Fruit fly (Drosophila melanogaster) whole organism, prepupa: Measurements from ENCODE around the gene fru.
A peak's percentile ranks its signal among the peaks of the same experiment; 100 is the strongest.

Source experiments
- Blimp-1 ChIP-seq: fragments of 200-800 bp; sonication (Bioruptor generic); optimal IDR thresholded peaks from 3 replicates; lab custom pipeline; 2017; ENCODE audit warnings: missing biosample characterization, missing genetic modification characterization, mild to moderate bottlenecking, moderate library complexity, missing genetic modification reagents
- CG10631 ChIP-seq: fragments of 200-800 bp; sonication (Bioruptor generic); optimal IDR thresholded peaks from 2 replicates; lab custom pipeline; 2016; ENCODE audit warnings: missing biosample characterization, missing genetic modification characterization
- CG10669 ChIP-seq: fragments of 200-800 bp; sonication (Bioruptor generic); optimal IDR thresholded peaks from 3 replicates; lab custom pipeline; 2018; ENCODE audit warnings: missing biosample characterization, mild to moderate bottlenecking, missing genetic modification characterization, moderate library complexity
- CG11294 ChIP-seq: fragments of 200-800 bp; sonication (Bioruptor generic); IDR thresholded peaks from 2 replicates; pipeline ENCODE4 v1.3.6; 2022; ENCODE audit warnings: missing biosample characterization, missing genetic modification characterization
- CG11762 ChIP-seq: fragments of 200-800 bp; sonication (Bioruptor generic); optimal IDR thresholded peaks from 3 replicates; lab custom pipeline; 2016; ENCODE audit warnings: missing biosample characterization, missing genetic modification characterization; ENCODE audit not compliant: insufficient read depth
- CG11902 ChIP-seq: fragments of 200-800 bp; sonication (Bioruptor generic); optimal IDR thresholded peaks from 3 replicates; lab custom pipeline; 2016; ENCODE audit warnings: missing biosample characterization, missing genetic modification characterization
- CG15336 ChIP-seq: fragments of 200-800 bp; sonication (Bioruptor generic); IDR thresholded peaks from 2 replicates; pipeline ENCODE4 v1.3.6; 2022; ENCODE audit warnings: missing biosample characterization, missing genetic modification characterization
- CG1621 ChIP-seq: fragments of 200-800 bp; sonication (Bioruptor generic); optimal IDR thresholded peaks from 3 replicates; lab custom pipeline; 2018; ENCODE audit warnings: missing biosample characterization, mild to moderate bottlenecking, missing genetic modification characterization
- CG3032 ChIP-seq: fragments of 200-800 bp; optimal IDR thresholded peaks from 2 replicates; lab custom pipeline; 2019; ENCODE audit warnings: missing biosample characterization, mild to moderate bottlenecking, missing genetic modification characterization, moderate library complexity
- CG31627 ChIP-seq: fragments of 200-800 bp; sonication (Bioruptor generic); optimal IDR thresholded peaks from 3 replicates; lab custom pipeline; 2016; ENCODE audit warnings: missing biosample characterization, missing genetic modification characterization
- CG32006 ChIP-seq: fragments of 200-800 bp; sonication (Bioruptor generic); optimal IDR thresholded peaks from 3 replicates; lab custom pipeline; 2017; ENCODE audit warnings: missing biosample characterization, mild to moderate bottlenecking, missing genetic modification characterization
- CG34406 ChIP-seq: fragments of 200-800 bp; sonication (Bioruptor generic); optimal IDR thresholded peaks from 3 replicates; lab custom pipeline; 2016; ENCODE audit warnings: missing biosample characterization, missing genetic modification characterization
- CG3919 ChIP-seq: fragments of 200-800 bp; sonication (Bioruptor generic); optimal IDR thresholded peaks from 3 replicates; lab custom pipeline; 2016; ENCODE audit warnings: missing biosample characterization, missing genetic modification characterization
- CG6163 ChIP-seq: fragments of 200-800 bp; sonication (Bioruptor generic); IDR thresholded peaks from 3 replicates; pipeline ENCODE4 v1.3.6; 2022; ENCODE audit warnings: missing biosample characterization, missing genetic modification characterization
- CG6276 ChIP-seq: fragments of 200-800 bp; sonication (Bioruptor generic); optimal IDR thresholded peaks from 2 replicates; lab custom pipeline; 2017; ENCODE audit warnings: missing biosample characterization, mild to moderate bottlenecking, missing genetic modification characterization
- CG6792 ChIP-seq: fragments of 200-800 bp; sonication (Bioruptor generic); optimal IDR thresholded peaks from 3 replicates; lab custom pipeline; 2016; ENCODE audit warnings: missing biosample characterization, missing genetic modification characterization
- CG6808 ChIP-seq: fragments of 200-800 bp; sonication (Bioruptor generic); optimal IDR thresholded peaks from 3 replicates; lab custom pipeline; 2017; ENCODE audit warnings: missing biosample characterization, missing genetic modification characterization, mild to moderate bottlenecking, moderate library complexity, missing genetic modification reagents
- CG6854 ChIP-seq: fragments of 200-800 bp; sonication (Bioruptor generic); optimal IDR thresholded peaks from 2 replicates; lab custom pipeline; 2017; ENCODE audit warnings: missing biosample characterization, mild to moderate bottlenecking, missing genetic modification characterization
- CG7368 ChIP-seq: fragments of 200-800 bp; sonication (Bioruptor generic); optimal IDR thresholded peaks from 3 replicates; lab custom pipeline; 2016; ENCODE audit warnings: missing biosample characterization, missing genetic modification characterization
- CG8119 ChIP-seq: fragments of 200-800 bp; sonication (Bioruptor generic); IDR thresholded peaks from 3 replicates; pipeline ENCODE4 v1.3.6; 2022; ENCODE audit warnings: missing biosample characterization, missing genetic modification characterization
- CG8319 ChIP-seq: fragments of 200-800 bp; sonication (Bioruptor generic); optimal IDR thresholded peaks from 3 replicates; lab custom pipeline; 2016; ENCODE audit warnings: missing biosample characterization, missing genetic modification characterization
- CG9139 ChIP-seq: fragments of 200-800 bp; sonication (Bioruptor generic); optimal IDR thresholded peaks from 3 replicates; lab custom pipeline; 2017; ENCODE audit warnings: missing biosample characterization, mild to moderate bottlenecking, missing genetic modification characterization
- Eip75B ChIP-seq: fragments of 200-800 bp; sonication (Bioruptor generic); optimal IDR thresholded peaks from 3 replicates; lab custom pipeline; 2016; ENCODE audit warnings: missing biosample characterization, missing genetic modification characterization
- Eip78C ChIP-seq: fragments of 200-800 bp; sonication (Bioruptor generic); peaks from one replicate; lab custom pipeline; 2016; ENCODE audit warnings: missing biosample characterization, missing genetic modification characterization
- Eip93F ChIP-seq: fragments of 200-800 bp; sonication (Bioruptor generic); optimal IDR thresholded peaks from 2 replicates; lab custom pipeline; 2016; ENCODE audit warnings: missing biosample characterization, mild to moderate bottlenecking, missing genetic modification characterization
- Ets21C ChIP-seq: fragments of 200-800 bp; sonication (Bioruptor generic); optimal IDR thresholded peaks from 3 replicates; lab custom pipeline; 2016; ENCODE audit warnings: missing biosample characterization, missing genetic modification characterization
- Gug ChIP-seq: fragments of 200-800 bp; sonication (Bioruptor generic); IDR thresholded peaks from 2 replicates; pipeline ENCODE4 v1.3.6; 2022; ENCODE audit warnings: missing biosample characterization, missing genetic modification characterization
- Hr38 ChIP-seq: sonication (Bioruptor generic); optimal IDR thresholded peaks from 2 replicates; lab custom pipeline; 2016; ENCODE audit warnings: missing biosample characterization, missing genetic modification characterization
- Hr39 ChIP-seq: fragments of 200-800 bp; sonication (Bioruptor generic); optimal IDR thresholded peaks from 2 replicates; lab custom pipeline; 2016; ENCODE audit warnings: missing biosample characterization, missing genetic modification characterization
- Hr4 ChIP-seq: fragments of 200-800 bp; sonication (Bioruptor generic); optimal IDR thresholded peaks from 3 replicates; lab custom pipeline; 2016; ENCODE audit warnings: missing biosample characterization, missing genetic modification characterization
- Lpt ChIP-seq: fragments of 200-800 bp; sonication (Bioruptor generic); optimal IDR thresholded peaks from 3 replicates; lab custom pipeline; 2016; ENCODE audit warnings: missing biosample characterization, missing genetic modification characterization
- OdsH ChIP-seq: fragments of 200-800 bp; sonication (Bioruptor generic); optimal IDR thresholded peaks from 3 replicates; lab custom pipeline; 2016; ENCODE audit warnings: missing biosample characterization, missing genetic modification characterization
- Smox ChIP-seq: fragments of 200-800 bp; sonication (Bioruptor generic); optimal IDR thresholded peaks from 3 replicates; lab custom pipeline; 2016; ENCODE audit warnings: missing biosample characterization, missing genetic modification characterization
- Sox102F ChIP-seq: fragments of 200-800 bp; sonication (Bioruptor generic); optimal IDR thresholded peaks from 2 replicates; lab custom pipeline; 2016; ENCODE audit warnings: missing biosample characterization, mild to moderate bottlenecking, missing genetic modification characterization
- Sox14 ChIP-seq: fragments of 200-800 bp; sonication (Bioruptor generic); optimal IDR thresholded peaks from 3 replicates; lab custom pipeline; 2016; ENCODE audit warnings: missing biosample characterization, missing genetic modification characterization
- Sox15 ChIP-seq: fragments of 200-800 bp; sonication (Bioruptor generic); optimal IDR thresholded peaks from 3 replicates; lab custom pipeline; 2016; ENCODE audit warnings: missing biosample characterization, missing genetic modification characterization
- achi ChIP-seq: fragments of 200-800 bp; sonication (Bioruptor generic); optimal IDR thresholded peaks from 3 replicates; lab custom pipeline; 2016; ENCODE audit warnings: missing biosample characterization, missing genetic modification characterization
- acj6 ChIP-seq: fragments of 200-800 bp; sonication (Bioruptor generic); optimal IDR thresholded peaks from 3 replicates; lab custom pipeline; 2016; ENCODE audit warnings: missing biosample characterization, missing genetic modification characterization
- cyc ChIP-seq: fragments of 200-800 bp; sonication (Bioruptor generic); optimal IDR thresholded peaks from 3 replicates; lab custom pipeline; 2016; ENCODE audit warnings: missing biosample characterization, missing genetic modification characterization
- dsx ChIP-seq: fragments of 200-800 bp; optimal IDR thresholded peaks from 3 replicates; lab custom pipeline; 2019; ENCODE audit warnings: missing biosample characterization, mild to moderate bottlenecking, missing genetic modification characterization, moderate library complexity; ENCODE audit not compliant: poor library complexity, severe bottlenecking
- eg ChIP-seq: fragments of 200-800 bp; sonication (Bioruptor generic); IDR thresholded peaks from 3 replicates; pipeline ENCODE4 v1.3.6; 2022; ENCODE audit warnings: missing biosample characterization, missing genetic modification characterization
- esn ChIP-seq: fragments of 200-800 bp; sonication (Bioruptor generic); optimal IDR thresholded peaks from 2 replicates; lab custom pipeline; 2016; ENCODE audit warnings: missing biosample characterization, mild to moderate bottlenecking, missing genetic modification characterization, moderate library complexity
- fd59A ChIP-seq: fragments of 200-800 bp; sonication (Bioruptor generic); optimal IDR thresholded peaks from 2 replicates; lab custom pipeline; 2017; ENCODE audit warnings: missing biosample characterization, mild to moderate bottlenecking, missing genetic modification characterization, missing genetic modification reagents
- fkh ChIP-seq: fragments of 200-800 bp; sonication (Bioruptor generic); optimal IDR thresholded peaks from 3 replicates; lab custom pipeline; 2017; ENCODE audit warnings: missing biosample characterization, mild to moderate bottlenecking, missing genetic modification characterization, moderate library complexity
- lz ChIP-seq: fragments of 200-800 bp; sonication (Bioruptor generic); optimal IDR thresholded peaks from 3 replicates; lab custom pipeline; 2016; ENCODE audit warnings: missing biosample characterization, missing genetic modification characterization
- net ChIP-seq: fragments of 200-800 bp; sonication (Bioruptor generic); optimal IDR thresholded peaks from 3 replicates; lab custom pipeline; 2016; ENCODE audit warnings: missing biosample characterization, missing genetic modification characterization
- salr ChIP-seq, 2 experiments: fragments of 200-800 bp; sonication (Bioruptor generic); optimal IDR thresholded peaks; 3 replicates each; lab custom pipeline; 2016 to 2018; ENCODE audit warnings: missing biosample characterization in 2 of 2, missing genetic modification characterization in 2 of 2, mild to moderate bottlenecking in 1 of 2
- spab ChIP-seq: fragments of 200-800 bp; sonication (Bioruptor generic); optimal IDR thresholded peaks from 2 replicates; lab custom pipeline; 2017; ENCODE audit warnings: missing biosample characterization, mild to moderate bottlenecking, missing genetic modification characterization, missing genetic modification reagents

fru gene

DNA sequence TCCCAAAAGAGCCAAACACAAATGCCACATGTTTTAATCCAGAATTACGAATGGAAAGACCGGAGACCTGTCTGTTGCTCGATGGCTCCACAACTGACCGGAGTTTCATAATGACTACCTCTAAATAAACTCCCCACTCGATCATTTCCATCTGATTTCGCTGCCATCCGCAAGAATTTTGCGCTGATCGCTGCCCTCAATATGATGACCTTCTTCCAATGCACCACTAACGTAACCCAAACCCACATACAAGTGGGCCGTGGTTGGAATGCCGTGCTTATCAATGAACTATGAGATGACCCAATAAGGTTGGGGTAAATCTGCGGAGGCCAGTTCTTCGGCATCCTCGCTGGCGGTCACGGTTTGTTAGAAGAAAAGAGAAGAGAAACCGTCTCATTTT, 160.4 kb downstream of the fru start, which contains the start of gene CG14309:
Gene CG14309, minus strand, starts transcription at position 101 of the 400 bp plus-strand sequence.
- no peak for TF ChIP-seq Hr38
- no peak for TF ChIP-seq Hr4 (GFP tag; lab: Kevin White, UChicago)
- no peak for TF ChIP-seq esn (GFP tag; lab: Kevin White, UChicago)
- TF ChIP-seq CG10631 (GFP tag; lab: Kevin White, UChicago) = no peak
- TF ChIP-seq lz (GFP tag; lab: Kevin White, UChicago) = no peak
- no peak for TF ChIP-seq Eip78C (GFP tag; lab: Kevin White, UChicago)
- TF ChIP-seq cyc = no peak
- TF ChIP-seq CG6276 (GFP tag; lab: Kevin White, UChicago) = no peak
- no peak for TF ChIP-seq Sox102F (GFP tag; lab: Kevin White, UChicago)
- TF ChIP-seq CG32006 (GFP tag; lab: Kevin White, UChicago) = no peak
- TF ChIP-seq Gug = no peak
- no peak for TF ChIP-seq CG8319 (GFP tag; lab: Kevin White, UChicago)
- no peak for TF ChIP-seq CG11762 (GFP tag; lab: Kevin White, UChicago)
- no peak for TF ChIP-seq CG7368 (GFP tag; lab: Kevin White, UChicago)
- no peak for TF ChIP-seq CG6792 (GFP tag; lab: Kevin White, UChicago)
- no peak for TF ChIP-seq Sox15
- TF ChIP-seq CG9139 (GFP tag; lab: Kevin White, UChicago) = no peak

DNA sequence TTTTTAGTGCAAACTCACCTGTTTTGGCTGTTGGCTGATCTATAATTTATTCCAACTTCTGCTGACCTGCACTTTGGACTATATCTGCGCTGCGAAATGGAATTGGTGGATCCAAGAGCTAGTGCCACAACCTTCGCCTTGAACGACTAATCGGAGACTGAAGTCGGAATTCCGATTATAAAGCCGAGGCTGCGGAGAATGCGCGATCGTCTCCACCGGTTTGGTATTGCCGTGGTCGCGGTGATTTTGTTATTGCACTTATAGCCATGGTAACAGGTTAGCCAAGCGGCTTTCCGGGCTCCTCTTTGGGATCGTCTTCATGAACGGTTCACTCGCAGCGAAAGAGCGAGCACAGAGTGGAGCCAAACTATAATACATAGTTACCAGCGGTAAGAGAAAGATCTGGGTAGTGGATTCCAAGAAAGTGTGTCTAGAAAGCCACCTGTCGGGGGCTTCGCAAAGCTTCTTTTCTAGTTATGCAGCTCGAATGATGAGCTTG, 164.3 kb downstream of the fru start, which contains the start of gene CG7675:
Gene CG7675, minus strand, starts transcription at position 165 of the 499 bp plus-strand sequence.
- TF ChIP-seq achi (peak; percentile 13), Eip93F (GFP tag; lab: Kevin White, UChicago) (no peak), eg (GFP tag; lab: Robert Waterston, UW) (peak; percentile 24; the same call in 1 of the 3 replicates), CG10631 (GFP tag; lab: Kevin White, UChicago) (no peak), CG3032 (tag; lab: Kevin White, UChicago) (peak; percentile 18), CG10669 (GFP tag; lab: Kevin White, UChicago) (peak; percentile 22), cyc (no peak), CG34406 (GFP tag; lab: Kevin White, UChicago) (no peak), CG11902 (no peak), CG1621 (tag; lab: Kevin White, UChicago) (peak; percentile 93), esn (GFP tag; lab: Kevin White, UChicago) (no peak), Ets21C (GFP tag; lab: Kevin White, UChicago) (no peak), net (GFP tag; lab: Kevin White, UChicago) (peak; percentile 48), Eip78C (GFP tag; lab: Kevin White, UChicago) (no peak), Hr4 (GFP tag; lab: Kevin White, UChicago) (no peak), OdsH (GFP tag; lab: Kevin White, UChicago) (no peak), CG6163 (peak; percentile 25; the same call in 2 of the 3 replicates), Sox14 (GFP tag; lab: Kevin White, UChicago) (peak; percentile 12), CG15336 (0 out of 2 replicates have a peak, but pooled peaks have one; percentile 34), CG8319 (GFP tag; lab: Kevin White, UChicago) (no peak), Lpt (GFP tag; lab: Kevin White, UChicago) (peak; percentile 63), acj6 (GFP tag; lab: Kevin White, UChicago) (no peak), CG31627 (no peak), CG9139 (GFP tag; lab: Kevin White, UChicago) (peak; percentile 78), Hr38 (no peak), CG3919 (GFP tag; lab: Kevin White, UChicago) (peak; percentile 47), spab (GFP tag; lab: Kevin White, UChicago) (peak; percentile 63), Sox15 (no peak), Eip75B (GFP tag; lab: Kevin White, UChicago) (peak; percentile 52), dsx (peak; percentile 50), Blimp-1 (GFP tag; lab: Kevin White, UChicago) (no peak), Smox (GFP tag; lab: Kevin White, UChicago) (no peak), CG11294 (no peak), CG8119 (GFP tag; lab: Robert Waterston, UW) (peak; percentile 48; the same call in 2 of the 3 replicates), fkh (GFP tag; lab: Kevin White, UChicago) (no peak), Hr39 (GFP tag; lab: Kevin White, UChicago) (no peak), CG11762 (GFP tag; lab: Kevin White, UChicago) (no peak), Gug (no peak), CG6854 (peak; percentile 73), lz (GFP tag; lab: Kevin White, UChicago) (no peak), salr (GFP tag; optimal IDR thresholded peaks at IDR 0.05; lab: Kevin White, UChicago) (peak in 1 of 2 experiments; percentile 12), fd59A (GFP tag; lab: Kevin White, UChicago) (no peak), CG6808 (peak; percentile 76)
